Fruit fly (Drosophila melanogaster): ENCODE measurements around the gene Adhr.

The Adhr gene

DNA sequence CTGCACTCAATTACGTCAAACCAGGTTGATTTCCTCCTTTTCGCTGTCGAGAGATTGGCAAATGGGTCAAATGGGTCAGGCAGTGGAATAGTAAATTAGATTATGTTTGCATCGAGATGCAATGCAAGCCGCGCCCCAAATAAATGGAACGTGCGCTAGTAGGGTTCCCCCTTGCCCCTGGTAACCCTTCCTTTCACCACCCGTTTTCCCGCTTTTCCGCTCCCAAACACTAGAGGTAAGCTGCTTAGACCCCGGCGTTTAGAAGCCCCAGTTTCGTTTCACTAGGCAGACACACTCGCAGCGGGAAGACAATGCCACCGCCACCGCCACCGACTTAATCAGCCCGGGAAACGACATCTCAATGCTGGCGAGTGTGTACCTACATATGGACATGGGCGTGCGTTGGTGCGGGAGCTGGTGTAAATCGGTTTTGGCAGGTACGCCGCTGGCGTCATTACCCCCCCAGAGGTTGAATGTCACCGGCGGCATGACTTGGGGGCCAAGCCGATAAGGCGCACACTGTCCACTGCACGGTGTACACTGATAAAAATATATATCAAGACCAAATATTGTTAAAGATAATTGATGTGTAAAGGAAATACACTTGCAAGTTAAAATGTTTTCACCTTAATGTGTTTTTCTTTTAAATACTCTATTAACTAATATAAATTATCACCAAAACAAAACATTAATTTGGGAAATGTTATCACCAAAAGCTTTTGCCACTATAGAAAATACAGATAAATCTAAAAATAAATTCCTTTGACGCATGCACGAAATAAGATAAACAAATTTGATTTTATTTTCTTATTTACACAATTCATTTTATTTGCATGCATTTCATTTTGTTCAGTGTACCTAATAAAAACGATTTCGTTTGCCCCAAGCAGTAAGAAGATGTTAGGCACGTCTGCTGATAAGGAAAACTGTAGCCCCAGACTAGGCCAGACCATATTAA lies 2.1 kb upstream of the Adhr start (continued):
- TF ChIP-seq usp (GFP tag; optimal IDR thresholded peaks at IDR 0.05) (no peak), Adf1 (GFP tag; IDR thresholded peaks at IDR 0.05) (peak; percentile 61), Bgb (GFP tag; IDR thresholded peaks at IDR 0.05; ENCODE audit: partially characterized antibody) (no peak), BtbVII (GFP tag; optimal IDR thresholded peaks at IDR 0.05) (peak; percentile 69), z (GFP tag; IDR thresholded peaks at IDR 0.05) (no peak), sima (GFP tag; optimal IDR thresholded peaks at IDR 0.05) (no peak), sqz (GFP tag; optimal IDR thresholded peaks at IDR 0.05) (peak; percentile 75), CG15269 (tag; optimal IDR thresholded peaks at IDR 0.05) (peak; percentile 88), wdn (GFP tag; IDR thresholded peaks at IDR 0.05) (no peak), Opbp (GFP tag; IDR thresholded peaks at IDR 0.05; ENCODE audit: partially characterized antibody) (no peak), knrl (GFP tag; IDR thresholded peaks at IDR 0.05; ENCODE audit: partially characterized antibody) (no peak), Nf-YC (tag; optimal IDR thresholded peaks at IDR 0.05) (peak; percentile 70), Atf3 (GFP tag; optimal IDR thresholded peaks at IDR 0.05) (peak; percentile 3), CG9437 (GFP tag; optimal IDR thresholded peaks at IDR 0.05) (peak; percentile 85), CG6813 (GFP tag; optimal IDR thresholded peaks at IDR 0.05) (peak; percentile 63), Sry-δ (GFP tag; optimal IDR thresholded peaks at IDR 0.05) (no peak), CG33213 (GFP tag; optimal IDR thresholded peaks at IDR 0.05) (no peak), CG8924 (tag; optimal IDR thresholded peaks at IDR 0.05) (peak; percentile 92), CG12744 (GFP tag; optimal IDR thresholded peaks at IDR 0.05) (peak; percentile 46), Deaf1 (tag; optimal IDR thresholded peaks at IDR 0.05) (peak; percentile 71), Nf-YB (GFP tag; optimal IDR thresholded peaks at IDR 0.05) (peak; percentile 75), B-H1 (GFP tag; IDR thresholded peaks at IDR 0.05) (peak; percentile 47; the same call in 2 of the 3 replicates), jigr1 (GFP tag; IDR thresholded peaks at IDR 0.05) (no peak), wor (GFP tag; IDR thresholded peaks at IDR 0.05) (0 out of 2 replicates have a peak, but pooled peaks have one; percentile 36), fu2 (GFP tag; optimal IDR thresholded peaks at IDR 0.05) (peak; percentile 46), prd (optimal IDR thresholded peaks at IDR 0.05) (no peak), prd (GFP tag; IDR thresholded peaks at IDR 0.05) (peak; percentile 73), CG7987 (GFP tag; optimal IDR thresholded peaks at IDR 0.05) (no peak), sr (GFP tag; IDR thresholded peaks at IDR 0.05) (no peak), crp (GFP tag; optimal IDR thresholded peaks at IDR 0.05) (peak in 1 of 2 experiments; percentile 45), CoRest (tag; optimal IDR thresholded peaks at IDR 0.05) (peak; percentile 93), hkb (optimal IDR thresholded peaks at IDR 0.05) (no peak), hkb (GFP tag; IDR thresholded peaks at IDR 0.05) (0 out of 2 replicates have a peak, but pooled peaks have one; percentile 28), CG12155 (GFP tag; optimal IDR thresholded peaks at IDR 0.05) (peak; percentile 82), CG12104 (GFP tag; optimal IDR thresholded peaks at IDR 0.05) (peak; percentile 48), Dad (GFP tag; optimal IDR thresholded peaks at IDR 0.05) (no peak), aop (GFP tag; IDR thresholded peaks at IDR 0.05) (no peak), CG14860 (GFP tag; IDR thresholded peaks at IDR 0.05; ENCODE audit: partially characterized antibody) (no peak), slbo (GFP tag; IDR thresholded peaks at IDR 0.05) (peak; percentile 71), CG11695 (GFP tag; IDR thresholded peaks at IDR 0.05) (peak; percentile 84), Mad (GFP tag; optimal IDR thresholded peaks at IDR 0.05) (peak; percentile 16), CG11723 (GFP tag; optimal IDR thresholded peaks at IDR 0.05) (peak; percentile 74), CG8388 (GFP tag; optimal IDR thresholded peaks at IDR 0.05) (peak; percentile 85), Elba2 (GFP tag; optimal IDR thresholded peaks at IDR 0.05) (peak; percentile 15), CG17802 (tag; optimal IDR thresholded peaks at IDR 0.05) (no peak), sim (GFP tag; IDR thresholded peaks at IDR 0.05) (0 out of 2 replicates have a peak, but pooled peaks have one; percentile 39), CG14441 (GFP tag; IDR thresholded peaks at IDR 0.05) (peak; percentile 44), CG7372 (GFP tag; IDR thresholded peaks at IDR 0.05) (0 out of 2 replicates have a peak, but pooled peaks have one; percentile 26), ash1 (GFP tag; optimal IDR thresholded peaks at IDR 0.05) (no peak)
